Worm (Caenorhabditis elegans): Measurements from ENCODE around the gene F11C1.4.

The F11C1.4 gene

ce11 chrX:12982725-12983124, 5.9 kb downstream of the F11C1.4 start:
- TF ChIP-seq ceh-20 (GFP tag; IDR thresholded peaks at IDR 0.05) (no peak), dmd-6 (GFP tag; IDR thresholded peaks at IDR 0.05) (peak; percentile 87), ctbp-1 (GFP tag; IDR thresholded peaks at IDR 0.05) (no peak), attf-4 (tag; optimal IDR thresholded peaks at IDR 0.05) (no peak), tra-1 (GFP tag; IDR thresholded peaks at IDR 0.05) (peak; percentile 88; the same call in 1 of the 2 replicates), lin-38 (GFP tag; IDR thresholded peaks at IDR 0.05) (0 out of 2 replicates have a peak, but pooled peaks have one; percentile 4), duxl-1 (tag; optimal IDR thresholded peaks at IDR 0.05; ENCODE audit: poor library complexity) (no peak), nhr-42 (GFP tag; IDR thresholded peaks at IDR 0.05) (no peak), php-3 (GFP tag; IDR thresholded peaks at IDR 0.05) (peak; percentile 56; the same call in 1 of the 2 replicates), snpc-4 (tag; optimal IDR thresholded peaks at IDR 0.05) (no peak), hlh-11 (tag; optimal IDR thresholded peaks at IDR 0.05) (peak; percentile 56), mes-2 (tag; optimal IDR thresholded peaks at IDR 0.05; ENCODE audit: poor library complexity, severe bottlenecking) (no peak), F44E2.7 (GFP tag; IDR thresholded peaks at IDR 0.05) (no peak), mdl-1 (tag; optimal IDR thresholded peaks at IDR 0.05) (no peak), Y75B8A.6 (GFP tag; IDR thresholded peaks at IDR 0.05) (no peak), dve-1 (tag; optimal IDR thresholded peaks at IDR 0.05; ENCODE audit: insufficient read depth) (peak; percentile 53), daf-16 (GFP tag; optimal IDR thresholded peaks at IDR 0.05) (no peak), daf-16 (tag; optimal IDR thresholded peaks at IDR 0.05) (peak; percentile 66), madf-5 (GFP tag; IDR thresholded peaks at IDR 0.05) (no peak), mep-1 (tag; optimal IDR thresholded peaks at IDR 0.05) (no peak), snpc-1.2 (GFP tag; IDR thresholded peaks at IDR 0.05) (no peak), tag-97 (GFP tag; IDR thresholded peaks at IDR 0.05) (no peak), pqm-1 (tag; optimal IDR thresholded peaks at IDR 0.05) (peak; percentile 51), R02D3.7 (tag; optimal IDR thresholded peaks at IDR 0.05) (no peak), nhr-48 (tag; optimal IDR thresholded peaks at IDR 0.05) (peak; percentile 5)

ce11 chrX:12987119-12987518, 10.2 kb downstream of the F11C1.4 start, which contains the start of gene mff-1:
Gene mff-1 (minus strand): TSS chrX:12987219.
- no peak for TF ChIP-seq Y5F2A.4 (GFP tag; optimal IDR thresholded peaks at IDR 0.05)
- no peak for TF ChIP-seq mep-1 (tag; optimal IDR thresholded peaks at IDR 0.05)
- no peak for TF ChIP-seq mdt-29 (GFP tag; IDR thresholded peaks at IDR 0.05)
- TF ChIP-seq lin-29 (GFP tag; IDR thresholded peaks at IDR 0.05): no peak
- no peak for TF ChIP-seq daf-12 (tag; optimal IDR thresholded peaks at IDR 0.05)
- no peak for TF ChIP-seq nhr-77 (tag; optimal IDR thresholded peaks at IDR 0.05)
- TF ChIP-seq daf-8 (GFP tag; IDR thresholded peaks at IDR 0.05): no peak
- TF ChIP-seq T20F7.1 (GFP tag; optimal IDR thresholded peaks at IDR 0.05): no peak
- TF ChIP-seq zag-1 (tag; optimal IDR thresholded peaks at IDR 0.05): no peak

ce11 chrX:12989205-12989604, 12.3 kb downstream of the F11C1.4 start, which contains the start of gene F11C1.7:
Gene F11C1.7 (plus strand): TSS chrX:12989344.
- TF ChIP-seq fos-1 (tag; optimal IDR thresholded peaks at IDR 0.05) (no peak), ZK546.5 (tag; optimal IDR thresholded peaks at IDR 0.05) (no peak), ceh-82 (tag; optimal IDR thresholded peaks at IDR 0.05) (no peak), hlh-30 (tag; optimal IDR thresholded peaks at IDR 0.05; ENCODE audit: insufficient read depth) (peak; percentile 29), daf-16 (GFP tag; optimal IDR thresholded peaks at IDR 0.05) (no peak), daf-16 (tag; optimal IDR thresholded peaks at IDR 0.05) (peak; percentile 73), php-3 (GFP tag; IDR thresholded peaks at IDR 0.05) (no peak), hlh-11 (tag; optimal IDR thresholded peaks at IDR 0.05) (peak; percentile 12), dve-1 (tag; optimal IDR thresholded peaks at IDR 0.05; ENCODE audit: insufficient read depth) (peak; percentile 40), mes-2 (tag; optimal IDR thresholded peaks at IDR 0.05; ENCODE audit: poor library complexity, severe bottlenecking) (peak; percentile 38), T26A8.4 (GFP tag; IDR thresholded peaks at IDR 0.05) (no peak), nhr-237 (tag; optimal IDR thresholded peaks at IDR 0.05) (no peak), madf-5 (GFP tag; IDR thresholded peaks at IDR 0.05) (no peak), vab-7 (GFP tag; IDR thresholded peaks at IDR 0.05) (no peak), lin-1 (GFP tag; IDR thresholded peaks at IDR 0.05) (no peak), nhr-48 (tag; optimal IDR thresholded peaks at IDR 0.05) (no peak), nhr-25 (tag; optimal IDR thresholded peaks at IDR 0.05; ENCODE audit: borderline replicate concordance, insufficient read depth) (no peak), madf-9 (GFP tag; conservative IDR thresholded peaks at IDR 0.05) (no peak), T20F7.1 (GFP tag; optimal IDR thresholded peaks at IDR 0.05) (peak; percentile 88), R02D3.7 (tag; optimal IDR thresholded peaks at IDR 0.05) (no peak), rbr-2 (tag; optimal IDR thresholded peaks at IDR 0.05) (peak; percentile 3), lsy-2 (tag; optimal IDR thresholded peaks at IDR 0.05) (peak in 1 of 2 experiments; percentile 52), unc-130 (GFP tag; optimal IDR thresholded peaks at IDR 0.05) (no peak), hmg-1.1 (GFP tag; IDR thresholded peaks at IDR 0.05) (peak; percentile 49; the same call in 1 of the 2 replicates), nhr-28 (tag; optimal IDR thresholded peaks at IDR 0.05) (no peak)
